Fruit fly (Drosophila melanogaster): ENCODE results near the gene CG43084.

Gene CG43084

dm6 chr3L:15672800-15673199 lies 22.1 kb downstream of the CG43084 start (continued):
- no peak for TF ChIP-seq wdn (GFP tag; IDR thresholded peaks at IDR 0.05)
- TF ChIP-seq CG4617 (GFP tag; optimal IDR thresholded peaks at IDR 0.05; ENCODE audit: borderline replicate concordance), result no peak
- peak; percentile 9 for TF ChIP-seq CG5245 (GFP tag; optimal IDR thresholded peaks at IDR 0.05)
- peak; percentile 40; the same call in 1 of the 2 replicates for TF ChIP-seq CG17328 (GFP tag; IDR thresholded peaks at IDR 0.05)
- TF ChIP-seq Med (GFP tag), result peak; percentile 77
- no peak for TF ChIP-seq danr (GFP tag; IDR thresholded peaks at IDR 0.05)
- no peak for TF ChIP-seq BtbVII (GFP tag; optimal IDR thresholded peaks at IDR 0.05)
- no peak for TF ChIP-seq gsb (GFP tag; IDR thresholded peaks at IDR 0.05)
- no peak for TF ChIP-seq ab (GFP tag; optimal IDR thresholded peaks at IDR 0.05)
- no peak for TF ChIP-seq CG1024 (GFP tag; IDR thresholded peaks at IDR 0.05)
- no peak for TF ChIP-seq Gsc (GFP tag; IDR thresholded peaks at IDR 0.05)
- TF ChIP-seq Dll (GFP tag; IDR thresholded peaks at IDR 0.05; ENCODE audit: partially characterized antibody), result no peak
- TF ChIP-seq aop (GFP tag; IDR thresholded peaks at IDR 0.05), result no peak
- TF ChIP-seq Sox100B (GFP tag; optimal IDR thresholded peaks at IDR 0.05), result no peak
- TF ChIP-seq H2.0 (GFP tag; IDR thresholded peaks at IDR 0.05), result no peak
- TF ChIP-seq Hsf (GFP tag; optimal IDR thresholded peaks at IDR 0.05), result peak; percentile 34
- peak; percentile 35; the same call in 1 of the 3 replicates for TF ChIP-seq zfh1 (GFP tag; IDR thresholded peaks at IDR 0.05)
- peak; percentile 54 for TF ChIP-seq CG33557 (GFP tag; optimal IDR thresholded peaks at IDR 0.05)
- TF ChIP-seq NC2β (GFP tag; optimal IDR thresholded peaks at IDR 0.05), result no peak
- TF ChIP-seq ems (GFP tag; optimal IDR thresholded peaks at IDR 0.05), result no peak
- peak; percentile 46 for TF ChIP-seq zen (tag; optimal IDR thresholded peaks at IDR 0.05)
- TF ChIP-seq gsb-n (tag; optimal IDR thresholded peaks at IDR 0.05), result peak; percentile 51
- TF ChIP-seq Ssrp (tag; optimal IDR thresholded peaks at IDR 0.05), result peak; percentile 48
- peak; percentile 88 for TF ChIP-seq dmrt11E (tag; optimal IDR thresholded peaks at IDR 0.05)
- TF ChIP-seq CG9876 (GFP tag; optimal IDR thresholded peaks at IDR 0.05), result no peak
- no peak for TF ChIP-seq CG18599 (GFP tag; optimal IDR thresholded peaks at IDR 0.05)
- no peak for TF ChIP-seq cad (GFP tag; optimal IDR thresholded peaks at IDR 0.05)
- peak; percentile 19 for TF ChIP-seq zf30C (GFP tag; optimal IDR thresholded peaks at IDR 0.05)
- TF ChIP-seq D19A (tag; optimal IDR thresholded peaks at IDR 0.05), result peak; percentile 60
- TF ChIP-seq croc (GFP tag; conservative IDR thresholded peaks at IDR 0.05), result no peak
- no peak for TF ChIP-seq chm (GFP tag; IDR thresholded peaks at IDR 0.05)
- no peak for TF ChIP-seq Dek (tag; optimal IDR thresholded peaks at IDR 0.05)
- TF ChIP-seq CG7987 (GFP tag; optimal IDR thresholded peaks at IDR 0.05), result no peak
- peak; percentile 26 for TF ChIP-seq twi (tag; optimal IDR thresholded peaks at IDR 0.05)
- no peak for TF ChIP-seq cg (GFP tag; optimal IDR thresholded peaks at IDR 0.05)
- TF ChIP-seq CoRest (tag; optimal IDR thresholded peaks at IDR 0.05), result peak; percentile 30
- no peak for TF ChIP-seq Atf6 (GFP tag; IDR thresholded peaks at IDR 0.05)
- TF ChIP-seq insv (GFP tag; optimal IDR thresholded peaks at IDR 0.05), result no peak
- no peak for TF ChIP-seq vvl (GFP tag; IDR thresholded peaks at IDR 0.05)
- no peak for TF ChIP-seq Myb (GFP tag; optimal IDR thresholded peaks at IDR 0.05)
- TF ChIP-seq ap (GFP tag; IDR thresholded peaks at IDR 0.05), result no peak
- TF ChIP-seq Mrtf (GFP tag; IDR thresholded peaks at IDR 0.05), result no peak
- no peak for TF ChIP-seq MTF-1 (GFP tag; optimal IDR thresholded peaks at IDR 0.05; ENCODE audit: borderline replicate concordance)
- TF ChIP-seq pb (GFP tag; optimal IDR thresholded peaks at IDR 0.05), result no peak
- peak; percentile 14 for TF ChIP-seq CG30403 (GFP tag; optimal IDR thresholded peaks at IDR 0.05)
- TF ChIP-seq CG7963 (GFP tag; IDR thresholded peaks at IDR 0.05; ENCODE audit: partially characterized antibody), result no peak
- TF ChIP-seq CG7556 (GFP tag; optimal IDR thresholded peaks at IDR 0.05), result peak; percentile 8
- TF ChIP-seq Tbp (GFP tag; optimal IDR thresholded peaks at IDR 0.05), result no peak
- TF ChIP-seq Six4 (GFP tag; optimal IDR thresholded peaks at IDR 0.05), result no peak
- TF ChIP-seq Aef1 (GFP tag; IDR thresholded peaks at IDR 0.05), result no peak
- TF ChIP-seq gro (GFP tag; optimal IDR thresholded peaks at IDR 0.05), result no peak
- peak; percentile 72 for TF ChIP-seq CG2712 (tag; optimal IDR thresholded peaks at IDR 0.05)
- TF ChIP-seq Atf3 (GFP tag; optimal IDR thresholded peaks at IDR 0.05), result no peak

All from whole organism, embryonic.